Worm (Caenorhabditis elegans): Measurements from ENCODE around the gene F28C10.1.

Gene F28C10.1

ce11 chrX:542807-543206 is at the start of gene F28C10.1:
TSS of gene F28C10.1 (plus strand) at chrX:543107.
- TF ChIP-seq nhr-11 (tag; optimal IDR thresholded peaks at IDR 0.05) (no peak), mdl-1 (tag; optimal IDR thresholded peaks at IDR 0.05) (no peak), eor-1 (tag; optimal IDR thresholded peaks at IDR 0.05) (no peak), snpc-4 (tag; optimal IDR thresholded peaks at IDR 0.05) (no peak), nhr-12 (tag; optimal IDR thresholded peaks at IDR 0.05) (no peak), ztf-4 (tag; optimal IDR thresholded peaks at IDR 0.05) (no peak), nhr-23 (tag; optimal IDR thresholded peaks at IDR 0.05) (no peak), ceh-9 (tag; optimal IDR thresholded peaks at IDR 0.05) (no peak), daf-12 (tag; optimal IDR thresholded peaks at IDR 0.05) (no peak), sea-2 (GFP tag; optimal IDR thresholded peaks at IDR 0.05) (no peak), elt-3 (tag; optimal IDR thresholded peaks at IDR 0.05) (no peak), nhr-28 (tag; optimal IDR thresholded peaks at IDR 0.05) (no peak), ZK546.5 (tag; optimal IDR thresholded peaks at IDR 0.05) (no peak), nhr-237 (tag; optimal IDR thresholded peaks at IDR 0.05) (no peak), pqm-1 (tag; optimal IDR thresholded peaks at IDR 0.05) (no peak), unc-62 (GFP tag; optimal IDR thresholded peaks at IDR 0.05) (no peak)

DNA sequence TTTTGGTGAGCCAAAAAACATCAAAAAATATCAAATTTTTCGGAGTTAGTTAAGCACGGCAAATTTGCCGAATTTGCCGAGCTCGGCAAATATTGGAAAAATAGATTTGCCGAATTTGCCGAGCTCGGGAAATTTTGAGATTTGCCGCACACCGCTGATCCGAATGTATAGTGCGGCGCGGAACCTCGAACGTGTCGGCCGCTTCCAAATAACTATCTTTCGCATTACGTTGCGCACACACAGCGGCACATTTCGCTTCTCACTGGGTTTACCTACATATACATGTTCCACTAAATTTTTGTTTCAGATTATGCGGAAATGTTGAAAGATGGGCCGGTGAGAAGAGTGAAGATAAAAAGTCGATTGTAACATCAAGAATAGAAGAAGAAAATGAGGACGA is 46.1 kb upstream of the F28C10.1 start:
- no peak for TF ChIP-seq ztf-4 (tag; optimal IDR thresholded peaks at IDR 0.05)

ce11 chrX:498640-499039 is 44.3 kb upstream of the F28C10.1 start:
- peak; percentile 9 for TF ChIP-seq nhr-25 (tag; optimal IDR thresholded peaks at IDR 0.05)
- TF ChIP-seq mdl-1 (tag; optimal IDR thresholded peaks at IDR 0.05): no peak
- TF ChIP-seq ceh-28 (tag; optimal IDR thresholded peaks at IDR 0.05): peak; percentile 80
- peak; percentile 28 for TF ChIP-seq nfya-1 (tag; optimal IDR thresholded peaks at IDR 0.05; ENCODE audit: insufficient read depth)
- peak; percentile 5 for TF ChIP-seq lin-39 (tag; optimal IDR thresholded peaks at IDR 0.05)
- TF ChIP-seq pqm-1 (tag; optimal IDR thresholded peaks at IDR 0.05): no peak
- TF ChIP-seq nhr-23 (tag; optimal IDR thresholded peaks at IDR 0.05): peak; percentile 19
- peak; percentile 24 for TF ChIP-seq nhr-43 (tag; optimal IDR thresholded peaks at IDR 0.05; ENCODE audit: poor library complexity, severe bottlenecking)

DNA sequence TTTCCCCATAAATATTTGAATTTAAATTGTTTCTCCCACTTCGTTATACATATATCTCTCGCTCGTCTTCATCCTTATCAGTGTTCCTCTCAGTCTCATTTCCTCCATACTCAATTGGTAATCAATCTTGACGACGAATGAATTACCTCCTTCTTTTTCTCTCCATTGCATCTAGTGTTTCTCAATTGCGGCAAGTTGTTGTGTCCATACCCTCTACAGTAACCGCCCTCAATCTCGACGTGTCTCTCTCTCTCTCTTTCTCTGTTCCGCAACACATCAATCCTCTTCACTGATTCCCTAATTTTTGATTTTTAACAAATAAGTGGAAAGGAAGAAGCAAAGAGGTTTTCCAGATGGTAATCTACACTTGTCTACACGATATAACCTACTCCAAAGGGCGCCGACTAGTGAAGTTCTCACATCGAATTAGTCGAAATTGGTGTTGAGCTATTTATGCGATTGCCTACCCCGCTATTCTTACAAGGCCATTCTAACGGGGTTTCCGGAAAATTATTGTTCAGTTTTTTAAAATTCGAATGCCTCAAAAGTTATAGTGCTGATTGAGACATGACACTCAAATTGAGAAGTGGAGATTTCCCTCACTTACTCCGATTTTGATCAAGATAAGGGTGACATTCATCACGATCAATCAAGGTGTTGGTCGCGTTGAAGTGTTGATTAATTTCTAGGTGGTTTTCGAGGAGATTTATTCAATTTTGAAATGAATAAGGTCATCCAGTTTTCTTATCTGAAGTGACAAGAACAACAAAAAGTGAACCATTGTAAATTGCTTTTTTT is 38.7 kb upstream of the F28C10.1 start:
- TF ChIP-seq elt-2 (tag; optimal IDR thresholded peaks at IDR 0.05) (no peak), elt-1 (tag; optimal IDR thresholded peaks at IDR 0.05) (peak; percentile 50), elt-3 (tag; optimal IDR thresholded peaks at IDR 0.05) (peak in 1 of 3 experiments; percentile 5), lin-39 (tag; optimal IDR thresholded peaks at IDR 0.05) (no peak), nhr-23 (tag; optimal IDR thresholded peaks at IDR 0.05) (peak; percentile 59), ceh-28 (tag; optimal IDR thresholded peaks at IDR 0.05) (no peak), ceh-16 (tag; optimal IDR thresholded peaks at IDR 0.05) (peak; percentile 13)

DNA sequence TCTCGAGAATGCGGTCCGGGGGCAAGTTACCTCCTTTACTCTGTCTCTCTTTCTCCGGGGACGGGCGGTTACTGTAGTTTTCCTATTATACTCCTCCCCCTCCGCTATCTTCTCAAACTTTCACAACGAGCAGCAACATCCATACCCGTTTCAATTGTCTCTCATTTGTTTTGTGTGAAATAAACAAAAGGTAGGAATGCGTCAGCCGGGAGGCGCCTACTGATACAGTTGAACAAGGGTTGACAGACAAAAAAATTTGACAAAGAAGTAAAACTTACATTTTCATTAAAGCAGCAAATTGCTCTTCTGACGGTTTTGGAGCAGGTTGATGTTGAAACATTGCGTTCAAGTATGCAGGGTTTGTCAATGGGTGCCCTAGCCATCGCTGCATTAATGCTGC is 37.9 kb upstream of the F28C10.1 start:
- TF ChIP-seq ztf-11 (tag; optimal IDR thresholded peaks at IDR 0.05) (no peak), eor-1 (tag; optimal IDR thresholded peaks at IDR 0.05) (no peak), nhr-25 (tag; optimal IDR thresholded peaks at IDR 0.05) (no peak), jun-1 (tag; optimal IDR thresholded peaks at IDR 0.05) (no peak), ceh-9 (tag; optimal IDR thresholded peaks at IDR 0.05) (no peak), nhr-67 (tag; optimal IDR thresholded peaks at IDR 0.05) (no peak), unc-62 (GFP tag; optimal IDR thresholded peaks at IDR 0.05) (no peak), pqm-1 (tag; optimal IDR thresholded peaks at IDR 0.05) (no peak), sea-2 (GFP tag; optimal IDR thresholded peaks at IDR 0.05) (no peak), mml-1 (tag; optimal IDR thresholded peaks at IDR 0.05) (no peak), lin-15B (tag; optimal IDR thresholded peaks at IDR 0.05) (no peak), elt-2 (tag; optimal IDR thresholded peaks at IDR 0.05) (no peak), nhr-12 (tag; optimal IDR thresholded peaks at IDR 0.05) (no peak), lin-39 (tag; optimal IDR thresholded peaks at IDR 0.05) (no peak), zag-1 (tag; optimal IDR thresholded peaks at IDR 0.05) (no peak), snpc-4 (tag; optimal IDR thresholded peaks at IDR 0.05) (no peak), lsy-12 (tag; optimal IDR thresholded peaks at IDR 0.05) (no peak)
